Fruit fly (Drosophila melanogaster): ENCODE measurements around the gene puf.

The puf gene

DNA sequence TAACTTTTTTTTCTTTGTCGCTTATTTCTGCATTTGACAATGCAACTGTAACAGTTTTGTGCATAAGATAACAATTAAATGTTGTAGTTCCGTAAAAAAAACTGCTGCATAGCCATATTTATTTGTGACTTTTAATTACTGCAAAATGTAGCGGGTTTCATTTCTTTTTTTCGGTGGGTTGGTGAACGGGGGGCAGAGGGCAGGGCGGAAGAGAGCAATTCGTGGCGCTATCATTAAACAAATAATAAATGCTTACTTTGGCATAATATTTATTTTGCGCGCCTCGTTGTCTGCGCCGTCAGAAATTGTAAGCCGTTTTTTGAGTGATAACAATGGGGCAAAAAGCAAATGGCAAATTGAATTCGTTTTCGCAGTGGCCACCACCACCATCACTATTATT, 48.8 kb downstream of the puf start:
- TF ChIP-seq gl (tag; optimal IDR thresholded peaks at IDR 0.05) = no peak
- 0 out of 3 replicates have a peak, but pooled peaks have one; percentile 21 for TF ChIP-seq CG4496 (GFP tag; IDR thresholded peaks at IDR 0.05)

DNA sequence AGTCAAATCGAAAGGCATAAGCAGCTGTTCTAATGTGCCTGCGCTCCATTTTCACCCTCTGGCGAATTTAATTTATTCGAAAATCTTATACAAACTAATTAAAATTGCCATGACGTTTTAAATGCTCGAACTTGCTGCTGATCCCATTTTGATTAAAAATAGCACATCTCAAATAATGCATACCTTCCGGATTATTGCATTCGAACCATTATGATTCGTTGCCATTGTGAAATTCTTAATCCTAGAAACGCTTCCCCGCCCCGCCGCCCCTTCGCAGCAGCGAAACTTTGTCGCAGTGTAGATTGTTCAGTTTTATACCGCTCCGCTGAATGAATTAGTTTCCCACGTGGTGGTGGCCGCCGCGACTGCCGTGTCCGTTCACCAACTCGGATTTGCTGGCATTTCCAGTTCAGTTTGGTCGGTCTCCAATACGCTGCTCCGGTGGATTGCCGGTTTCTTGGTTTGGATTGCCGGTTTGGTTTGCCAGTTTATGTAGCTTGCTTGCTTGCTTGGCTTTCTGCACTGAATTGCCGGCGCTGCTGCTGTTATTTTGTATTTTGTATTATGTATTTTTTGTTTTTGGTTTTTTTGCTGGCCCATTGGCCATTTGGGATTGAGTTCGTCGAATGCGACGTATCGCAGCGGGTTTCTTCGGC, 51.2 kb downstream of the puf start:
- peak; percentile 10 for TF ChIP-seq Pif1B (GFP tag; optimal IDR thresholded peaks at IDR 0.05)
- peak; percentile 58; the same call in 1 of the 3 replicates for TF ChIP-seq fd96Ca (GFP tag; IDR thresholded peaks at IDR 0.05)
- peak; percentile 47; the same call in 1 of the 2 replicates for TF ChIP-seq CG32121 (GFP tag; IDR thresholded peaks at IDR 0.05)
- TF ChIP-seq CG14655 (GFP tag; optimal IDR thresholded peaks at IDR 0.05) = peak; percentile 59
- TF ChIP-seq CG8301 (tag; optimal IDR thresholded peaks at IDR 0.05) = peak; percentile 52
- TF ChIP-seq rn (GFP tag; IDR thresholded peaks at IDR 0.05) = no peak
- TF ChIP-seq CG9948 (tag; optimal IDR thresholded peaks at IDR 0.05) = peak; percentile 19
- peak; percentile 55; the same call in 2 of the 3 replicates for TF ChIP-seq CG4496 (GFP tag; IDR thresholded peaks at IDR 0.05)
- no peak for TF ChIP-seq CG10348 (GFP tag; IDR thresholded peaks at IDR 0.05)
- TF ChIP-seq CG12605 (GFP tag; IDR thresholded peaks at IDR 0.05) = peak; percentile 26; the same call in 1 of the 2 replicates
- no peak for TF ChIP-seq gl (tag; optimal IDR thresholded peaks at IDR 0.05)
- TF ChIP-seq CG17806 (tag; optimal IDR thresholded peaks at IDR 0.05) = peak; percentile 13
- TF ChIP-seq D1 (tag; optimal IDR thresholded peaks at IDR 0.05) = no peak
- TF ChIP-seq Pif1A (GFP tag; optimal IDR thresholded peaks at IDR 0.05) = peak; percentile 54
- TF ChIP-seq CG8159 (tag; optimal IDR thresholded peaks at IDR 0.05) = peak; percentile 8

DNA sequence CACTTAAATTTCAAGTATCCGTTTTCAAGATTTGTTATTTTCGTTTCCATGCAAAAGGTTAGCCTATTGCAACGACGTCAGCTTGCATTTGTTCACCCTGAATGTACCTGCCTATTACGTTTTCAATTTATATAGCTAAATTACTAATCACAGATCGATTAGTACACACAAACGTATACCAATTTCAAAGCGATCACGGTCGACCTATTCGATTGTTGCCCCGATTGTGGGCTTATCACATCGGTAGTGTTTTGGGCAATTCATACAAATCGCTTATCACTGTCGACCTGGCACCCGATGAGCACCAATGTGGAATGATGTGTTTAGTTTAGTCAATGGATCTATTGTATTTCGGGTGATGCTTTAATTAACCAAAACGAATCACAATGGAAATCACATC, 53.0 kb downstream of the puf start:
- TF ChIP-seq CG32121 (GFP tag; IDR thresholded peaks at IDR 0.05) = no peak
- no peak for TF ChIP-seq CG17806 (tag; optimal IDR thresholded peaks at IDR 0.05)
- TF ChIP-seq EcR (GFP tag; optimal IDR thresholded peaks at IDR 0.05) = no peak
- no peak for TF ChIP-seq Snoo (tag; optimal IDR thresholded peaks at IDR 0.05)
- no peak for TF ChIP-seq fd96Ca (GFP tag; IDR thresholded peaks at IDR 0.05)
- no peak for TF ChIP-seq Ets98B (GFP tag; IDR thresholded peaks at IDR 0.05)
- TF ChIP-seq gl (tag; optimal IDR thresholded peaks at IDR 0.05) = no peak
- TF ChIP-seq CG13204 (GFP tag; optimal IDR thresholded peaks at IDR 0.05) = no peak
- TF ChIP-seq CG9948 (tag; optimal IDR thresholded peaks at IDR 0.05) = no peak
- TF ChIP-seq CG34367 (tag; optimal IDR thresholded peaks at IDR 0.05) = no peak
- TF ChIP-seq rn (GFP tag; IDR thresholded peaks at IDR 0.05) = no peak
- TF ChIP-seq CG8159 (tag; optimal IDR thresholded peaks at IDR 0.05) = no peak

DNA sequence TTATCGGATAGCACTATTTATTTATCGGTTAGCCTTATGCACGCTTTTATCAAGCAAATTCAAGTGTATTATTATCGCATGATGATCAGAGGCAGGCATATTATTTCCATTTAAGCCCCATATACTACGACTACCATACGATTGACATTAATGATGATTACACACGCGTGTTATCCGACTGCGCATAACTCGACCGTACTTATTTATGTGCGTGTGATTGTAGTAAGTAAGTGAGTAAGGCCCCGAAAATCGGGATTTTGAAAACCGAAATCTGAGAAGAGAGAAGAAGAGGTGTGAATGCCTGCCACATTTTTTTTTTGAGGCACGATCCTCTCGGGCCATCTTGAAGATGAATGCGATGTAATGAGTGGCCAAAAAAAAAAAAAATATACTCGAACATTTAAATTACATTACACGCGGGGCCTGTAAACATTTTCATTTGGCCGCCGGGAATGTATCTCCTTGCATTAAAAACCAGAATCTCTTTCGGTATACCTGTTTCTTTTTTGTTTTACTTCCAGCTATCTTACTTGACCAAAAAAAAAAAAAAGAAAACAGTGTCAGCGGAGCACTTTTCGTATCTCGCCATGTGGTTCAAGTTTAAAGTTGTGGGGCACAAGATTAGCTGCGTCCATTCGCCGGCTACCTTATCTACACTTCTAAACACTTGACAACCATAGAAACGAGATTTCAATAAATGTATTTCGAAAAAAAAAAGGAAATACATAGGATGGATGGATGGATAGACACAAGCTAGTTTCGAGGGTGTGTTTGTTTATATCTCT, 54.3 kb downstream of the puf start:
- TF ChIP-seq Snoo (tag; optimal IDR thresholded peaks at IDR 0.05) = no peak
- no peak for TF ChIP-seq CG15710 (tag; optimal IDR thresholded peaks at IDR 0.05)
- no peak; the same call in 1 of the 2 replicates for TF ChIP-seq CG12605 (GFP tag; IDR thresholded peaks at IDR 0.05)
- TF ChIP-seq CG10348 (GFP tag; IDR thresholded peaks at IDR 0.05) = no peak
- TF ChIP-seq CG8301 (tag; optimal IDR thresholded peaks at IDR 0.05) = no peak
- TF ChIP-seq CG17806 (tag; optimal IDR thresholded peaks at IDR 0.05) = no peak
- TF ChIP-seq rn (GFP tag; IDR thresholded peaks at IDR 0.05) = no peak
- TF ChIP-seq EcR (GFP tag; optimal IDR thresholded peaks at IDR 0.05) = no peak
- no peak for TF ChIP-seq CG4496 (GFP tag; IDR thresholded peaks at IDR 0.05)
- no peak for TF ChIP-seq gl (tag; optimal IDR thresholded peaks at IDR 0.05)
- no peak for TF ChIP-seq CG9948 (tag; optimal IDR thresholded peaks at IDR 0.05)
- no peak for TF ChIP-seq fd96Ca (GFP tag; IDR thresholded peaks at IDR 0.05)
- no peak for TF ChIP-seq Pif1B (GFP tag; optimal IDR thresholded peaks at IDR 0.05)

DNA sequence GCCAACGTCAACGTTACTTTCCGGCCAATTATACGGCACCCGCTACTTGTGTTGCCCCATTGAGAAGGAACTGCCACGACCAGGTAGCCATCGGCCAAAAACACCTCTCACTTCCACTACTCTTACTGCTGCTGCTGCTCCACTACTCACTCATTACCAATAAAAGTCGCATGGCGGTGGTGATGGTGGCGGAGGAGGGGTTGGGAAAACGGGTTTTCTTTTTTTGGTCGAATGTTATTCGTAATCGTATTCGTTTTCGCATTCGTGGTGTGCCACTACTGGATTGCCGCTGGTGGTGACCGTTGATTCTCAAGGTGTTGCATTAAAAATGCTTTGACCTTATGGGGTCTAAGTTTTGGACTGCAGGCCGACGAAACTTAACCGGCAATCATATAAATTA, 56.1 kb downstream of the puf start:
- TF ChIP-seq Ets98B (GFP tag; IDR thresholded peaks at IDR 0.05) = peak; percentile 17; the same call in 1 of the 2 replicates
- TF ChIP-seq CG10348 (GFP tag; IDR thresholded peaks at IDR 0.05) = no peak
- TF ChIP-seq EcR (GFP tag; optimal IDR thresholded peaks at IDR 0.05) = peak; percentile 67
- TF ChIP-seq CG13204 (GFP tag; optimal IDR thresholded peaks at IDR 0.05) = peak; percentile 46

DNA sequence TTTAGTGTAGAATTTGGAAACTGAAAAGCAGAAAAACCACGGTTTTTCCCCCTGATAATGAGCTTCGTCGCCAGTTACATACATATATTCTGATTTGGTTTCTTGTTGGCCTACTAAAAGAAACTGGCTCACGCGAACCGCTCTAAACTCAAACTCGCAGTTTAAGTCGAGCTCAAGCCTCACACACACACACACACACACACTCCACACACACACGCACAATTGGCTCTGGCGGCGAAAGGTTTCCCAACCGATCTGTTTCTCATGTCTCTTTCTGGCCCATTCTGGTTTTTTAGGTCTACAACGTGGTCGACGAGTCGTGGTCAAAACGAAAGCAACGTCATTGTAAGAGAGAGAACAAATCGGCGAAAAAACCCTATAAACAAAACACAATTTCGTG, 59.6 kb downstream of the puf start:
- TF ChIP-seq CG8301 (tag; optimal IDR thresholded peaks at IDR 0.05) = no peak
- TF ChIP-seq EcR (GFP tag; optimal IDR thresholded peaks at IDR 0.05) = peak; percentile 4

All from whole organism, pupa.